Worm (Caenorhabditis elegans) whole organism, young adult: ENCODE measurements around the gene inx-3.
A peak's percentile ranks its signal among the peaks of the same experiment; 100 is the strongest.

Experiments used
- B0019.2 ChIP-seq: fragments of 200-800 bp; sonication (Bioruptor generic); conservative IDR thresholded peaks from 2 replicates; pipeline ENCODE4 v1.3.6; 2022; ENCODE audit warnings: missing genetic modification reagents, missing genetic modification characterization, missing compliant biosample characterization
- B0035.1 ChIP-seq: sonication (generic microtip); optimal IDR thresholded peaks from 2 replicates; lab custom pipeline; 2016; ENCODE audit warnings: missing genetic modification characterization, mild to moderate bottlenecking, missing compliant biosample characterization, missing genotype, missing genetic modification reagents
- B0261.1 ChIP-seq: sonication (generic microtip); optimal IDR thresholded peaks from 2 replicates; lab custom pipeline; 2016; ENCODE audit warnings: mild to moderate bottlenecking, missing genetic modification characterization, moderate library complexity, missing compliant biosample characterization
- B0336.3 ChIP-seq: fragments of 200-800 bp; sonication (Bioruptor generic); IDR thresholded peaks from 2 replicates; pipeline ENCODE4 v1.3.6; 2022; ENCODE audit warnings: missing genetic modification characterization, missing compliant biosample characterization
- C17E4.6 ChIP-seq: fragments of 200-800 bp; sonication (Bioruptor generic); IDR thresholded peaks from 2 replicates; pipeline ENCODE4 v1.3.6; 2022; ENCODE audit warnings: missing genetic modification reagents, missing genetic modification characterization, missing compliant biosample characterization
- D2030.7 ChIP-seq: fragments of 200-800 bp; sonication (Bioruptor generic); IDR thresholded peaks from 2 replicates; pipeline ENCODE4 v1.3.6; 2022; ENCODE audit warnings: missing genetic modification reagents, missing genetic modification characterization, missing compliant biosample characterization
- F23B12.7 ChIP-seq: sonication (generic microtip); optimal IDR thresholded peaks from 2 replicates; lab custom pipeline; 2017; ENCODE audit warnings: missing genetic modification characterization, mild to moderate bottlenecking, missing compliant biosample characterization, antibody characterized with exemption, moderate library complexity; ENCODE audit not compliant: insufficient read depth
- F39B2.1 ChIP-seq: fragments of 200-800 bp; sonication (Bioruptor generic); IDR thresholded peaks from 2 replicates; pipeline ENCODE4 v1.3.6; 2022; ENCODE audit warnings: missing genetic modification reagents, missing genetic modification characterization, missing compliant biosample characterization
- F49E8.2 ChIP-seq: sonication (generic microtip); optimal IDR thresholded peaks from 3 replicates; lab custom pipeline; 2017; ENCODE audit warnings: missing genetic modification characterization, mild to moderate bottlenecking, missing compliant biosample characterization, antibody characterized with exemption, moderate library complexity; ENCODE audit not compliant: insufficient read depth
- F52B5.7 ChIP-seq: sonication (generic microtip); optimal IDR thresholded peaks from 2 replicates; lab custom pipeline; 2016; ENCODE audit warnings: mild to moderate bottlenecking, missing genetic modification characterization, missing compliant biosample characterization
- F55B11.4 ChIP-seq: sonication (generic microtip); optimal IDR thresholded peaks from 2 replicates; lab custom pipeline; 2016; ENCODE audit warnings: missing compliant biosample characterization, missing genetic modification characterization, borderline replicate concordance; ENCODE audit not compliant: insufficient read depth
- F57C9.4 ChIP-seq: sonication (generic microtip); optimal IDR thresholded peaks from 2 replicates; lab custom pipeline; 2017; ENCODE audit warnings: mild to moderate bottlenecking, missing genetic modification characterization, missing compliant biosample characterization
- T26A5.8 ChIP-seq: sonication (generic microtip); optimal IDR thresholded peaks from 2 replicates; lab custom pipeline; 2016; ENCODE audit warnings: missing genetic modification characterization, missing compliant biosample characterization
- Y53F4B.3 ChIP-seq: fragments of 200-800 bp; sonication (Bioruptor generic); IDR thresholded peaks from 2 replicates; pipeline ENCODE4 v1.3.6; 2022; ENCODE audit warnings: missing genetic modification reagents, missing genetic modification characterization, missing compliant biosample characterization
- Y56A3A.18 ChIP-seq: fragments of 200-800 bp; sonication (Bioruptor generic); IDR thresholded peaks from 2 replicates; pipeline ENCODE4 v1.3.6; 2022; ENCODE audit warnings: missing genetic modification reagents, missing genetic modification characterization, missing compliant biosample characterization
- Y67H2A.10 ChIP-seq: fragments of 200-800 bp; sonication (Bioruptor generic); conservative IDR thresholded peaks from 2 replicates; pipeline ENCODE4 v1.3.6; 2022; ENCODE audit warnings: missing genetic modification reagents, missing genetic modification characterization, missing compliant biosample characterization
- athp-1 ChIP-seq: sonication (generic microtip); optimal IDR thresholded peaks from 2 replicates; lab custom pipeline; 2017; ENCODE audit warnings: mild to moderate bottlenecking, missing genetic modification characterization, missing compliant biosample characterization
- attf-3 ChIP-seq: fragments of 200-800 bp; sonication (Bioruptor generic); conservative IDR thresholded peaks from 2 replicates; pipeline ENCODE4 v1.3.6; 2022; ENCODE audit warnings: missing genetic modification reagents, missing genetic modification characterization, missing compliant biosample characterization
- ccch-3 ChIP-seq: fragments of 200-800 bp; sonication (Bioruptor generic); optimal IDR thresholded peaks from 2 replicates; lab custom pipeline; 2018; ENCODE audit warnings: mild to moderate bottlenecking, missing genetic modification characterization, missing compliant biosample characterization
- cebp-1 ChIP-seq, 2 experiments: fragments of 200-800 bp in 1 of 2; sonication (Bioruptor generic) in 1 of 2; sonication (generic microtip) in 1 of 2; IDR thresholded peaks in 1 of 2; optimal IDR thresholded peaks in 1 of 2; 2 replicates each; pipeline versions ENCODE4 v1.3.6 to Lab custom; 2017 to 2022; ENCODE audit warnings: missing compliant biosample characterization in 2 of 2, missing genetic modification characterization in 2 of 2, mild to moderate bottlenecking in 1 of 2, missing genetic modification reagents in 1 of 2, moderate library complexity in 1 of 2
- ceh-100 ChIP-seq: fragments of 200-800 bp; sonication (Bioruptor generic); IDR thresholded peaks from 2 replicates; pipeline ENCODE4 v1.3.6; 2022; ENCODE audit warnings: missing genetic modification reagents, missing genetic modification characterization, missing compliant biosample characterization
- ceh-58 ChIP-seq: fragments of 200-800 bp; sonication (Bioruptor generic); IDR thresholded peaks from 2 replicates; pipeline ENCODE4 v1.3.6; 2022; ENCODE audit warnings: missing genetic modification characterization, missing compliant biosample characterization
- ceh-79 ChIP-seq: sonication (generic microtip); optimal IDR thresholded peaks from 2 replicates; lab custom pipeline; 2017; ENCODE audit warnings: mild to moderate bottlenecking, missing genetic modification characterization, missing compliant biosample characterization
- dox-1 ChIP-seq: fragments of 200-800 bp; sonication (Bioruptor generic); IDR thresholded peaks from 2 replicates; pipeline ENCODE4 v1.3.6; 2022; ENCODE audit warnings: missing genetic modification reagents, missing genetic modification characterization, missing compliant biosample characterization
- egl-18 ChIP-seq: fragments of 200-800 bp; sonication (Bioruptor generic); IDR thresholded peaks from 2 replicates; pipeline ENCODE4 v1.3.6; 2022; ENCODE audit warnings: missing genetic modification reagents, missing genetic modification characterization, missing compliant biosample characterization
- egrh-3 ChIP-seq: fragments of 200-800 bp; sonication (Bioruptor generic); IDR thresholded peaks from 2 replicates; pipeline ENCODE4 v1.3.6; 2022; ENCODE audit warnings: missing genetic modification reagents, missing genetic modification characterization, missing compliant biosample characterization
- ets-4 ChIP-seq: fragments of 200-800 bp; sonication (Bioruptor generic); optimal IDR thresholded peaks from 2 replicates; lab custom pipeline; 2018; ENCODE audit warnings: mild to moderate bottlenecking, missing genetic modification characterization, missing compliant biosample characterization
- him-1 ChIP-seq: sonication (generic microtip); optimal IDR thresholded peaks from 2 replicates; lab custom pipeline; 2016; ENCODE audit warnings: missing genotype, missing genetic modification reagents, missing genetic modification characterization, missing compliant biosample characterization
- hmg-20 ChIP-seq: fragments of 200-800 bp; sonication (Bioruptor generic); IDR thresholded peaks from 2 replicates; pipeline ENCODE4 v1.3.6; 2022; ENCODE audit warnings: missing genetic modification reagents, missing genetic modification characterization, missing compliant biosample characterization
- lin-35 ChIP-seq, 3 experiments: fragments of 150-350 bp in 2 of 3; sonication (generic microtip) in 1 of 3; optimal IDR thresholded peaks; 2 replicates each; lab custom pipeline; 2014 to 2018; ENCODE audit warnings: missing biosample characterization in 3 of 3, missing genetic modification characterization in 3 of 3, missing genetic modification reagents in 3 of 3
- lin-40 ChIP-seq: sonication (generic microtip); optimal IDR thresholded peaks from 2 replicates; lab custom pipeline; 2016; ENCODE audit warnings: missing genetic modification characterization, mild to moderate bottlenecking, missing compliant biosample characterization, missing genotype, missing genetic modification reagents
- mcd-1 ChIP-seq: fragments of 200-800 bp; sonication (Bioruptor generic); IDR thresholded peaks from 2 replicates; pipeline ENCODE4 v1.3.6; 2022; ENCODE audit warnings: missing genetic modification reagents, missing genetic modification characterization, missing compliant biosample characterization
- mel-28 ChIP-seq: sonication (generic microtip); optimal IDR thresholded peaks from 2 replicates; lab custom pipeline; 2016; ENCODE audit warnings: borderline replicate concordance, mild to moderate bottlenecking, missing genetic modification characterization, missing compliant biosample characterization
- nfyb-1 ChIP-seq: fragments of 200-800 bp; sonication (Bioruptor generic); IDR thresholded peaks from 2 replicates; pipeline ENCODE4 v1.3.6; 2022; ENCODE audit warnings: missing genetic modification reagents, missing genetic modification characterization, missing compliant biosample characterization
- nhr-120 ChIP-seq: fragments of 200-800 bp; sonication (Bioruptor generic); IDR thresholded peaks from 2 replicates; pipeline ENCODE4 v1.3.6; 2022; ENCODE audit warnings: missing genetic modification characterization, missing compliant biosample characterization
- nhr-179 ChIP-seq: sonication (generic microtip); optimal IDR thresholded peaks from 2 replicates; lab custom pipeline; 2016; ENCODE audit warnings: mild to moderate bottlenecking, missing genetic modification characterization, missing compliant biosample characterization
- repo-1 ChIP-seq: sonication (generic microtip); optimal IDR thresholded peaks from 2 replicates; lab custom pipeline; 2017; ENCODE audit warnings: mild to moderate bottlenecking, missing genetic modification characterization, missing compliant biosample characterization
- sea-2 ChIP-seq: fragments of 200-800 bp; sonication (Bioruptor generic); IDR thresholded peaks from 2 replicates; pipeline ENCODE4 v1.3.6; 2022; ENCODE audit warnings: missing genetic modification characterization, missing compliant biosample characterization
- snpc-1.1 ChIP-seq: sonication (generic microtip); optimal IDR thresholded peaks from 2 replicates; lab custom pipeline; 2017; ENCODE audit warnings: missing genetic modification characterization, mild to moderate bottlenecking, missing compliant biosample characterization, antibody characterized with exemption, moderate library complexity, missing genotype, missing genetic modification reagents; ENCODE audit not compliant: insufficient read depth
- snpc-1.3 ChIP-seq: sonication (generic microtip); optimal IDR thresholded peaks from 2 replicates; lab custom pipeline; 2017; ENCODE audit warnings: missing genetic modification characterization, mild to moderate bottlenecking, missing compliant biosample characterization, antibody characterized with exemption, moderate library complexity, missing genotype, missing genetic modification reagents; ENCODE audit not compliant: insufficient read depth
- tlf-1 ChIP-seq: fragments of 200-800 bp; sonication (Bioruptor generic); optimal IDR thresholded peaks from 2 replicates; lab custom pipeline; 2018; ENCODE audit warnings: mild to moderate bottlenecking, missing genetic modification characterization, missing compliant biosample characterization
- unc-130 ChIP-seq: sonication (generic microtip); optimal IDR thresholded peaks from 2 replicates; lab custom pipeline; 2016; ENCODE audit warnings: missing genetic modification reagents, missing genetic modification characterization, missing compliant biosample characterization
- unc-62 ChIP-seq: fragments of 150-350 bp; optimal IDR thresholded peaks from 2 replicates; lab custom pipeline; 2014; ENCODE audit warnings: missing biosample characterization, missing genetic modification reagents, missing genetic modification characterization
- xnd-1 ChIP-seq: sonication (generic microtip); optimal IDR thresholded peaks from 2 replicates; lab custom pipeline; 2016; ENCODE audit warnings: missing genotype, missing genetic modification reagents, missing genetic modification characterization, missing compliant biosample characterization
- zfh-2 ChIP-seq: fragments of 200-800 bp; sonication (Bioruptor generic); conservative IDR thresholded peaks from 2 replicates; pipeline ENCODE4 v1.3.6; 2022; ENCODE audit warnings: missing genetic modification reagents, missing genetic modification characterization, missing compliant biosample characterization
- zim-3 ChIP-seq: sonication (generic microtip); optimal IDR thresholded peaks from 2 replicates; lab custom pipeline; 2017; ENCODE audit warnings: mild to moderate bottlenecking, missing genetic modification characterization, moderate library complexity, missing compliant biosample characterization
- ztf-28 ChIP-seq: fragments of 200-800 bp; sonication (Bioruptor generic); IDR thresholded peaks from 2 replicates; pipeline ENCODE4 v1.3.6; 2022; ENCODE audit warnings: missing genetic modification reagents, missing genetic modification characterization, missing compliant biosample characterization
- ztf-6 ChIP-seq: fragments of 200-800 bp; sonication (Bioruptor generic); IDR thresholded peaks from 2 replicates; pipeline ENCODE4 v1.3.6; 2022; ENCODE audit warnings: missing genetic modification reagents, missing genetic modification characterization, missing compliant biosample characterization

inx-3 gene

ce11 chrX:5984581-5985039 is 11.3 kb upstream of the inx-3 start, which contains the start of gene klp-13 (continued):
- TF ChIP-seq ztf-6 (GFP tag; lab: Robert Waterston, UW), result no peak
- TF ChIP-seq snpc-1.3 (tag; lab: Kevin White, UChicago), result no peak
- TF ChIP-seq unc-62 (GFP tag; lab: Kevin White, UChicago), result no peak
- no peak for TF ChIP-seq attf-3 (GFP tag; lab: Robert Waterston, UW)
- no peak for TF ChIP-seq D2030.7 (GFP tag; lab: Robert Waterston, UW)
- peak; percentile 60 for TF ChIP-seq mcd-1 (GFP tag; lab: Robert Waterston, UW)
- TF ChIP-seq zfh-2 (GFP tag; lab: Robert Waterston, UW), result peak; percentile 97
- TF ChIP-seq F57C9.4, result no peak
- TF ChIP-seq Y56A3A.18 (GFP tag; lab: Robert Waterston, UW), result no peak
- TF ChIP-seq lin-35 (GFP tag; optimal IDR thresholded peaks at IDR 0.05; lab: Kevin White, UChicago), result peak in 1 of 3 experiments; percentile 83
- no peak for TF ChIP-seq B0035.1
- no peak for TF ChIP-seq T26A5.8 (tag; lab: Kevin White, UChicago)
- no peak for TF ChIP-seq egl-18
- TF ChIP-seq hmg-20 (GFP tag; lab: Robert Waterston, UW), result no peak
- TF ChIP-seq F55B11.4, result no peak
- no peak for TF ChIP-seq tlf-1 (GFP tag; lab: Kevin White, UChicago)
- no peak for TF ChIP-seq snpc-1.1
- TF ChIP-seq mel-28 (tag; lab: Kevin White, UChicago), result no peak
- TF ChIP-seq zim-3, result no peak
- TF ChIP-seq ccch-3 (GFP tag; lab: Kevin White, UChicago), result no peak
- no peak for TF ChIP-seq ztf-28 (GFP tag; lab: Robert Waterston, UW)
- TF ChIP-seq lin-40, result peak; percentile 78
- no peak for TF ChIP-seq F49E8.2
- TF ChIP-seq xnd-1 (tag; lab: Kevin White, UChicago), result no peak
- 0 out of 2 replicates have a peak, but pooled peaks have one; percentile 49 for TF ChIP-seq Y67H2A.10 (GFP tag; lab: Robert Waterston, UW)
- TF ChIP-seq nfyb-1 (GFP tag; lab: Robert Waterston, UW), result peak; percentile 77
- no peak for TF ChIP-seq Y53F4B.3 (GFP tag; lab: Robert Waterston, UW)
- TF ChIP-seq athp-1, result no peak
- peak; percentile 50 for TF ChIP-seq F23B12.7 (tag; lab: Kevin White, UChicago)
- TF ChIP-seq B0261.1 (tag; lab: Kevin White, UChicago), result no peak
- no peak for TF ChIP-seq sea-2 (GFP tag; lab: Robert Waterston, UW)
- no peak for TF ChIP-seq C17E4.6 (GFP tag; lab: Robert Waterston, UW)
- no peak for TF ChIP-seq ceh-79 (tag; lab: Kevin White, UChicago)
- TF ChIP-seq B0019.2 (GFP tag; lab: Robert Waterston, UW), result no peak
- no peak for TF ChIP-seq unc-130 (GFP tag; lab: Kevin White, UChicago)
- no peak; the same call in 1 of the 2 replicates for TF ChIP-seq egrh-3
- no peak for TF ChIP-seq ceh-58
- no peak for TF ChIP-seq nhr-179
- TF ChIP-seq ets-4 (GFP tag; lab: Kevin White, UChicago), result peak; percentile 38
- TF ChIP-seq F52B5.7 (tag; lab: Kevin White, UChicago), result no peak
- no peak for TF ChIP-seq cebp-1 (GFP tag; IDR thresholded peaks at IDR 0.05; lab: Robert Waterston, UW)
- TF ChIP-seq cebp-1 (tag; optimal IDR thresholded peaks at IDR 0.05; lab: Kevin White, UChicago), result no peak
- TF ChIP-seq dox-1 (GFP tag; lab: Robert Waterston, UW), result peak; percentile 65; the same call in 1 of the 2 replicates
- TF ChIP-seq repo-1, result no peak
- TF ChIP-seq nhr-120 (GFP tag; lab: Robert Waterston, UW), result no peak
- no peak; the same call in 1 of the 2 replicates for TF ChIP-seq B0336.3 (GFP tag; lab: Robert Waterston, UW)
- no peak for TF ChIP-seq him-1 (tag; lab: Kevin White, UChicago)
- TF ChIP-seq ceh-100, result no peak
- no peak for TF ChIP-seq F39B2.1 (GFP tag; lab: Robert Waterston, UW)
